Fruit fly (Drosophila melanogaster) whole organism, embryonic: ENCODE results near the gene CG14100.

ENCODE experiments used
- B-H1 ChIP-seq: fragments of 200-800 bp; sonication (Bioruptor generic); IDR thresholded peaks from 3 replicates; pipeline ENCODE4 v1.3.6; 2022; ENCODE audit warnings: missing biosample characterization, missing genetic modification characterization
- CG10274 ChIP-seq: fragments of 200-800 bp; sonication (Bioruptor generic); optimal IDR thresholded peaks from 3 replicates; lab custom pipeline; 2017; ENCODE audit warnings: missing biosample characterization, mild to moderate bottlenecking, missing genetic modification characterization
- CG10431 ChIP-seq: fragments of 200-800 bp; sonication (Bioruptor generic); optimal IDR thresholded peaks from 3 replicates; lab custom pipeline; 2018; ENCODE audit warnings: missing biosample characterization, mild to moderate bottlenecking, missing genetic modification characterization
- CG12744 ChIP-seq: fragments of 200-800 bp; sonication (Bioruptor generic); optimal IDR thresholded peaks from 2 replicates; lab custom pipeline; 2016; ENCODE audit warnings: missing biosample characterization, missing genetic modification characterization
- CG13296 ChIP-seq: fragments of 200-800 bp; sonication (Bioruptor generic); optimal IDR thresholded peaks from 3 replicates; lab custom pipeline; 2018; ENCODE audit warnings: missing biosample characterization, mild to moderate bottlenecking, missing genetic modification characterization
- CG13424 ChIP-seq: fragments of 200-800 bp; sonication (Bioruptor generic); optimal IDR thresholded peaks from 2 replicates; lab custom pipeline; 2019; ENCODE audit warnings: missing biosample characterization, mild to moderate bottlenecking, missing genetic modification characterization, moderate library complexity
- CG16779 ChIP-seq: fragments of 200-800 bp; sonication (Bioruptor generic); IDR thresholded peaks from 2 replicates; pipeline ENCODE4 v1.3.6; 2022; ENCODE audit warnings: missing biosample characterization, missing genetic modification characterization
- CG17328 ChIP-seq: fragments of 200-800 bp; sonication (Bioruptor generic); IDR thresholded peaks from 2 replicates; pipeline ENCODE4 v1.3.6; 2022; ENCODE audit warnings: missing biosample characterization, missing genetic modification characterization
- CG2712 ChIP-seq: fragments of 200-800 bp; optimal IDR thresholded peaks from 3 replicates; lab custom pipeline; 2019; ENCODE audit warnings: missing biosample characterization, mild to moderate bottlenecking, missing genetic modification characterization, moderate library complexity
- CG30020 ChIP-seq: fragments of 200-800 bp; optimal IDR thresholded peaks from 2 replicates; lab custom pipeline; 2019; ENCODE audit warnings: missing biosample characterization, mild to moderate bottlenecking, missing genetic modification characterization, moderate library complexity
- CG32532 ChIP-seq: fragments of 200-800 bp; sonication (Bioruptor generic); IDR thresholded peaks from 2 replicates; pipeline ENCODE4 v1.3.6; 2022; ENCODE audit warnings: missing biosample characterization, missing genetic modification characterization
- CG3281 ChIP-seq: fragments of 200-800 bp; sonication (Bioruptor generic); optimal IDR thresholded peaks from 3 replicates; lab custom pipeline; 2017; ENCODE audit warnings: missing biosample characterization, mild to moderate bottlenecking, missing genetic modification characterization
- CG34422 ChIP-seq: fragments of 200-800 bp; sonication (Bioruptor generic); IDR thresholded peaks from 3 replicates; pipeline ENCODE4 v1.3.6; 2022; ENCODE audit warnings: missing biosample characterization, missing genetic modification characterization
- CG3995 ChIP-seq: fragments of 200-800 bp; sonication (Bioruptor generic); optimal IDR thresholded peaks from 3 replicates; lab custom pipeline; 2016; ENCODE audit warnings: missing biosample characterization, missing genetic modification characterization
- CG4360 ChIP-seq: fragments of 200-800 bp; sonication (Bioruptor generic); IDR thresholded peaks from 2 replicates; pipeline ENCODE4 v1.3.6; 2022; ENCODE audit warnings: missing biosample characterization, missing genetic modification characterization
- CG7786 ChIP-seq: fragments of 200-800 bp; sonication (Bioruptor generic); optimal IDR thresholded peaks from 2 replicates; lab custom pipeline; 2016; ENCODE audit warnings: missing biosample characterization, missing genetic modification characterization
- CG8089 ChIP-seq: fragments of 200-800 bp; sonication (Bioruptor generic); optimal IDR thresholded peaks from 3 replicates; lab custom pipeline; 2016; ENCODE audit warnings: missing biosample characterization, missing genetic modification characterization
- D ChIP-seq, 2 experiments: fragments of 200-800 bp in 1 of 2; fragments of >200 bp in 1 of 2; sonication (Bioruptor generic) in 1 of 2; optimal IDR thresholded peaks; 2 replicates in 1 of 2; 3 replicates in 1 of 2; lab custom pipeline; 2017; ENCODE audit warnings: mild to moderate bottlenecking in 1 of 2, missing biosample characterization in 1 of 2, missing genetic modification characterization in 1 of 2, missing genetic modification reagents in 1 of 2
- Hr3 ChIP-seq: fragments of 200-800 bp; sonication (Bioruptor generic); optimal IDR thresholded peaks from 3 replicates; lab custom pipeline; 2016; ENCODE audit warnings: missing biosample characterization, missing genetic modification characterization
- Hr78 ChIP-seq, 2 experiments: fragments of 200-800 bp in 1 of 2; fragments of >200 bp in 1 of 2; sonication (Bioruptor generic) in 1 of 2; optimal IDR thresholded peaks; 2 replicates each; lab custom pipeline; 2017 to 2019; ENCODE audit warnings: missing biosample characterization in 2 of 2, missing genetic modification characterization in 2 of 2, mild to moderate bottlenecking in 1 of 2, moderate library complexity in 1 of 2
- Hsf ChIP-seq: fragments of 200-800 bp; sonication (Bioruptor generic); optimal IDR thresholded peaks from 3 replicates; lab custom pipeline; 2016; ENCODE audit warnings: missing biosample characterization, missing genetic modification characterization
- MBD-R2 ChIP-seq: fragments of 200-800 bp; sonication (Bioruptor generic); IDR thresholded peaks from 2 replicates; pipeline ENCODE4 v1.3.6; 2022; ENCODE audit warnings: missing biosample characterization, missing genetic modification characterization
- Neu2 ChIP-seq: fragments of 200-800 bp; sonication (Bioruptor generic); optimal IDR thresholded peaks from 3 replicates; lab custom pipeline; 2016; ENCODE audit warnings: missing biosample characterization, missing genetic modification characterization, borderline replicate concordance
- Spps ChIP-seq: fragments of 200-800 bp; sonication (Bioruptor generic); optimal IDR thresholded peaks from 2 replicates; lab custom pipeline; 2018; ENCODE audit warnings: missing biosample characterization, mild to moderate bottlenecking, missing genetic modification characterization
- TFAM ChIP-seq: fragments of 200-800 bp; sonication (Bioruptor generic); optimal IDR thresholded peaks from 2 replicates; lab custom pipeline; 2017; ENCODE audit warnings: missing biosample characterization, missing genetic modification characterization, inconsistent platforms
- Tbp ChIP-seq: fragments of >200 bp; optimal IDR thresholded peaks from 2 replicates; lab custom pipeline; 2018; ENCODE audit warnings: missing biosample characterization, missing genetic modification characterization
- ac ChIP-seq: fragments of 200-800 bp; sonication (Bioruptor generic); optimal IDR thresholded peaks from 3 replicates; lab custom pipeline; 2017; ENCODE audit warnings: missing biosample characterization, mild to moderate bottlenecking, missing genetic modification characterization
- bcd ChIP-seq: fragments of 200-800 bp; sonication (Bioruptor generic); optimal IDR thresholded peaks from 2 replicates; lab custom pipeline; 2017; ENCODE audit warnings: missing biosample characterization, mild to moderate bottlenecking, missing genetic modification characterization
- bowl ChIP-seq: fragments of 200-800 bp; sonication (Bioruptor generic); IDR thresholded peaks from 2 replicates; pipeline ENCODE4 v1.3.6; 2022; ENCODE audit warnings: missing biosample characterization, missing genetic modification characterization
- crol ChIP-seq: fragments of 200-800 bp; sonication (Bioruptor generic); IDR thresholded peaks from 2 replicates; pipeline ENCODE4 v1.3.6; 2022; ENCODE audit warnings: missing biosample characterization, missing genetic modification characterization
- danr ChIP-seq: fragments of 200-800 bp; sonication (Bioruptor generic); IDR thresholded peaks from 2 replicates; pipeline ENCODE4 v1.3.6; 2022; ENCODE audit warnings: missing biosample characterization, missing genetic modification characterization
- emc ChIP-seq: fragments of 200-800 bp; sonication (Bioruptor generic); optimal IDR thresholded peaks from 2 replicates; lab custom pipeline; 2016; ENCODE audit warnings: missing biosample characterization, missing genetic modification characterization
- fd102C ChIP-seq: fragments of 200-800 bp; sonication (Bioruptor generic); optimal IDR thresholded peaks from 2 replicates; lab custom pipeline; 2018; ENCODE audit warnings: missing biosample characterization, mild to moderate bottlenecking, missing genetic modification characterization, moderate library complexity
- fd96Cb ChIP-seq: fragments of 200-800 bp; sonication (Bioruptor generic); optimal IDR thresholded peaks from 2 replicates; lab custom pipeline; 2018; ENCODE audit warnings: missing biosample characterization, mild to moderate bottlenecking, missing genetic modification characterization, moderate library complexity
- gfzf ChIP-seq: fragments of 200-800 bp; sonication (Bioruptor generic); optimal IDR thresholded peaks from 2 replicates; lab custom pipeline; 2016; ENCODE audit warnings: missing biosample characterization, mild to moderate bottlenecking, missing genetic modification characterization, moderate library complexity
- her ChIP-seq: fragments of 200-800 bp; sonication (Bioruptor generic); optimal IDR thresholded peaks from 2 replicates; lab custom pipeline; 2016; ENCODE audit warnings: missing biosample characterization, missing genetic modification characterization
- hkb ChIP-seq, 2 experiments: fragments of 200-800 bp in 1 of 2; fragments of >200 bp in 1 of 2; sonication (Bioruptor generic) in 1 of 2; IDR thresholded peaks in 1 of 2; optimal IDR thresholded peaks in 1 of 2; 2 replicates each; pipeline versions ENCODE4 v1.3.6 to Lab custom; 2017 to 2022; ENCODE audit warnings: missing biosample characterization in 1 of 2, missing genetic modification characterization in 1 of 2
- hth ChIP-seq: fragments of >200 bp; optimal IDR thresholded peaks from 2 replicates; lab custom pipeline; 2017; ENCODE audit warnings: inconsistent platforms
- ken ChIP-seq: fragments of 200-800 bp; sonication (Bioruptor generic); IDR thresholded peaks from 3 replicates; pipeline ENCODE4 v1.3.6; 2022; ENCODE audit warnings: missing biosample characterization, missing genetic modification characterization
- lmd ChIP-seq: fragments of 200-800 bp; sonication (Bioruptor generic); IDR thresholded peaks from 2 replicates; pipeline ENCODE4 v1.3.6; 2022; ENCODE audit warnings: missing biosample characterization, missing genetic modification characterization
- nau ChIP-seq: fragments of 200-800 bp; sonication (Bioruptor generic); optimal IDR thresholded peaks from 3 replicates; lab custom pipeline; 2017; ENCODE audit warnings: missing biosample characterization, mild to moderate bottlenecking, missing genetic modification characterization, missing genetic modification reagents
- p53 ChIP-seq: fragments of 200-800 bp; sonication (Bioruptor generic); optimal IDR thresholded peaks from 2 replicates; lab custom pipeline; 2016; ENCODE audit warnings: missing biosample characterization, missing genetic modification characterization
- pfk ChIP-seq: fragments of 200-800 bp; sonication (Bioruptor generic); optimal IDR thresholded peaks from 2 replicates; lab custom pipeline; 2018; ENCODE audit warnings: missing biosample characterization, mild to moderate bottlenecking, missing genetic modification characterization, moderate library complexity
- pum ChIP-seq: fragments of 200-800 bp; sonication (Bioruptor generic); optimal IDR thresholded peaks from 2 replicates; lab custom pipeline; 2016; ENCODE audit warnings: missing biosample characterization, missing genetic modification characterization
- repo ChIP-seq: fragments of 200-800 bp; sonication (Bioruptor generic); optimal IDR thresholded peaks from 2 replicates; lab custom pipeline; 2016; ENCODE audit warnings: missing biosample characterization, missing genetic modification characterization
- schlank ChIP-seq: fragments of 200-800 bp; sonication (Bioruptor generic); optimal IDR thresholded peaks from 2 replicates; lab custom pipeline; 2018; ENCODE audit warnings: missing biosample characterization, mild to moderate bottlenecking, missing genetic modification characterization
- sens ChIP-seq: fragments of 200-800 bp; sonication (Bioruptor generic); peaks from one replicate; lab custom pipeline; 2016; ENCODE audit warnings: missing biosample characterization, missing genetic modification characterization
- sens-2 ChIP-seq: fragments of 200-800 bp; sonication (Bioruptor generic); IDR thresholded peaks from 2 replicates; pipeline ENCODE4 v1.3.6; 2022; ENCODE audit warnings: missing biosample characterization, missing genetic modification characterization
- seq ChIP-seq: fragments of 200-800 bp; sonication (Bioruptor generic); IDR thresholded peaks from 2 replicates; pipeline ENCODE4 v1.3.6; 2022; ENCODE audit warnings: missing biosample characterization, missing genetic modification characterization
- twi ChIP-seq: fragments of 200-800 bp; optimal IDR thresholded peaks from 2 replicates; lab custom pipeline; 2019; ENCODE audit warnings: missing biosample characterization, mild to moderate bottlenecking, missing genetic modification characterization, moderate library complexity
- wdn ChIP-seq: fragments of 200-800 bp; sonication (Bioruptor generic); IDR thresholded peaks from 2 replicates; pipeline ENCODE4 v1.3.6; 2022; ENCODE audit warnings: missing biosample characterization, missing genetic modification characterization
- yki ChIP-seq: fragments of >200 bp; optimal IDR thresholded peaks from 3 replicates; lab custom pipeline; 2018

CG14100 gene

dm6 chr3L:19612172-19612571, 21.8 kb upstream of the CG14100 start, which contains the start of the genes Lon and PIG-F (continued):
- TF ChIP-seq danr (GFP tag; lab: Robert Waterston, UW) (peak; percentile 97), fd102C (GFP tag; lab: Kevin White, UChicago) (peak; percentile 94), TFAM (GFP tag; lab: Kevin White, UChicago) (peak; percentile 88), B-H1 (GFP tag; lab: Robert Waterston, UW) (peak; percentile 97), bowl (GFP tag; lab: Robert Waterston, UW) (peak; percentile 92), gfzf (peak; percentile 24), repo (GFP tag; lab: Kevin White, UChicago) (peak; percentile 97), Hr3 (GFP tag; lab: Kevin White, UChicago) (peak; percentile 100), CG17328 (peak; percentile 97), nau (no peak), Hsf (peak; percentile 99), CG13424 (peak; percentile 100), seq (GFP tag; lab: Robert Waterston, UW) (peak; percentile 99), CG7786 (GFP tag; lab: Kevin White, UChicago) (peak; percentile 97), hkb (optimal IDR thresholded peaks at IDR 0.05; lab: Kevin White, UChicago) (peak; percentile 43), hkb (GFP tag; IDR thresholded peaks at IDR 0.05; lab: Robert Waterston, UW) (peak; percentile 98), CG8089 (GFP tag; lab: Kevin White, UChicago) (peak; percentile 97), bcd (GFP tag; lab: Kevin White, UChicago) (peak; percentile 99), CG34422 (GFP tag; lab: Robert Waterston, UW) (peak; percentile 99), MBD-R2 (GFP tag; lab: Robert Waterston, UW) (peak; percentile 99), crol (GFP tag; lab: Robert Waterston, UW) (peak; percentile 69), Tbp (GFP tag; lab: Kevin White, UChicago) (no peak), fd96Cb (peak; percentile 99), D (optimal IDR thresholded peaks at IDR 0.05; lab: Kevin White, UChicago) (no peak), D (GFP tag; optimal IDR thresholded peaks at IDR 0.05; lab: Kevin White, UChicago) (peak; percentile 99), Spps (tag; lab: Kevin White, UChicago) (peak; percentile 98), pum (GFP tag; lab: Kevin White, UChicago) (peak; percentile 99), sens (GFP tag; lab: Kevin White, UChicago) (peak; percentile 100), CG30020 (tag; lab: Kevin White, UChicago) (peak; percentile 93), p53 (GFP tag; lab: Kevin White, UChicago) (peak; percentile 93), CG3281 (GFP tag; lab: Kevin White, UChicago) (peak; percentile 99), hth (no peak), ken (peak; percentile 98), sens-2 (GFP tag; lab: Robert Waterston, UW) (peak; percentile 95), CG2712 (tag; lab: Kevin White, UChicago) (peak; percentile 99), her (GFP tag; lab: Kevin White, UChicago) (peak; percentile 93), CG16779 (GFP tag; lab: Robert Waterston, UW) (peak; percentile 93), CG3995 (peak; percentile 88), schlank (peak; percentile 93), CG32532 (GFP tag; lab: Robert Waterston, UW) (peak; percentile 99), CG4360 (GFP tag; lab: Robert Waterston, UW) (peak; percentile 81), CG13296 (GFP tag; lab: Kevin White, UChicago) (peak; percentile 99), ac (GFP tag; lab: Kevin White, UChicago) (peak; percentile 99), CG12744 (GFP tag; lab: Kevin White, UChicago) (peak; percentile 97), Neu2 (GFP tag; lab: Kevin White, UChicago) (peak; percentile 94), CG10431 (peak; percentile 98), twi (tag; lab: Kevin White, UChicago) (peak; percentile 99), emc (peak; percentile 95), CG10274 (GFP tag; lab: Kevin White, UChicago) (peak; percentile 95), wdn (GFP tag; lab: Robert Waterston, UW) (peak; percentile 97), pfk (peak; percentile 77), yki (lab: Kevin White, UChicago) (no peak), Hr78 (GFP tag; optimal IDR thresholded peaks at IDR 0.05; lab: Kevin White, UChicago) (no peak), lmd (GFP tag; lab: Robert Waterston, UW) (peak; percentile 99)
